Worm (Caenorhabditis elegans): ENCODE results near the gene hpr-9.
A peak's percentile ranks its signal among the peaks of the same experiment; 100 is the strongest.

hpr-9 gene

ce11 chrIII:10637933-10638332 is 16.6 kb downstream of the hpr-9 start:
- TF ChIP-seq flt-1 (GFP tag; IDR thresholded peaks at IDR 0.05), result no peak
- no peak for TF ChIP-seq med-1 (GFP tag; optimal IDR thresholded peaks at IDR 0.05; ENCODE audit: insufficient read depth)

- TF ChIP-seq flt-1 (GFP tag; IDR thresholded peaks at IDR 0.05) (no peak), med-1 (GFP tag; optimal IDR thresholded peaks at IDR 0.05; ENCODE audit: insufficient read depth) (no peak), ref-1 (GFP tag; conservative IDR thresholded peaks at IDR 0.05) (no peak), ztf-29 (GFP tag; IDR thresholded peaks at IDR 0.05) (no peak), cog-1 (tag; optimal IDR thresholded peaks at IDR 0.05) (no peak)
These were observed 17.1 kb downstream of the hpr-9 start, which contains the start of gene Y39A1A.27 for ce11 chrIII:10638339-10639021. Y39A1A.27 (plus strand) TSS chrIII:10638971.

ce11 chrIII:10642781-10643180 is 21.4 kb downstream of the hpr-9 start, which contains the start of the genes dhs-11 and orc-1:
dhs-11 (minus strand) TSS chrIII:10642865.
orc-1 (plus strand) TSS chrIII:10643129.
- TF ChIP-seq cog-1 (tag; optimal IDR thresholded peaks at IDR 0.05) (no peak), klf-2 (GFP tag; conservative IDR thresholded peaks at IDR 0.05) (no peak), med-1 (GFP tag; optimal IDR thresholded peaks at IDR 0.05; ENCODE audit: insufficient read depth) (no peak), flt-1 (GFP tag; IDR thresholded peaks at IDR 0.05) (no peak)

ce11 chrIII:10646094-10646493 is 24.7 kb downstream of the hpr-9 start, which contains the start of gene orc-4:
orc-4 (plus strand) TSS chrIII:10646170.
- TF ChIP-seq flt-1 (GFP tag; IDR thresholded peaks at IDR 0.05), result no peak
- no peak for TF ChIP-seq tab-1 (GFP tag; IDR thresholded peaks at IDR 0.05)
- TF ChIP-seq cog-1 (tag; optimal IDR thresholded peaks at IDR 0.05), result no peak
- TF ChIP-seq ztf-29 (GFP tag; IDR thresholded peaks at IDR 0.05), result no peak
- TF ChIP-seq ref-1 (GFP tag; conservative IDR thresholded peaks at IDR 0.05), result no peak
- no peak for TF ChIP-seq med-1 (GFP tag; optimal IDR thresholded peaks at IDR 0.05; ENCODE audit: insufficient read depth)
- no peak for TF ChIP-seq T22C8.4 (GFP tag; IDR thresholded peaks at IDR 0.05)
- TF ChIP-seq klf-2 (GFP tag; conservative IDR thresholded peaks at IDR 0.05), result no peak
- no peak for TF ChIP-seq ztf-23 (GFP tag; IDR thresholded peaks at IDR 0.05)

ce11 chrIII:10649219-10649618 is 27.9 kb downstream of the hpr-9 start, which contains the start of gene emg-1:
emg-1 (plus strand) TSS chrIII:10649519.
- TF ChIP-seq ztf-23 (GFP tag; IDR thresholded peaks at IDR 0.05), result no peak
- TF ChIP-seq cog-1 (tag; optimal IDR thresholded peaks at IDR 0.05), result no peak
- TF ChIP-seq klf-2 (GFP tag; conservative IDR thresholded peaks at IDR 0.05), result no peak
- no peak for TF ChIP-seq ref-1 (GFP tag; conservative IDR thresholded peaks at IDR 0.05)
- TF ChIP-seq ztf-29 (GFP tag; IDR thresholded peaks at IDR 0.05), result no peak
- no peak for TF ChIP-seq tab-1 (GFP tag; IDR thresholded peaks at IDR 0.05)
- TF ChIP-seq flt-1 (GFP tag; IDR thresholded peaks at IDR 0.05), result no peak
- TF ChIP-seq T22C8.4 (GFP tag; IDR thresholded peaks at IDR 0.05), result no peak
- TF ChIP-seq med-1 (GFP tag; optimal IDR thresholded peaks at IDR 0.05; ENCODE audit: insufficient read depth), result no peak

- TF ChIP-seq flt-1 (GFP tag; IDR thresholded peaks at IDR 0.05) (peak; percentile 57; the same call in 1 of the 2 replicates), ref-1 (GFP tag; conservative IDR thresholded peaks at IDR 0.05) (no peak), ztf-23 (GFP tag; IDR thresholded peaks at IDR 0.05) (no peak; the same call in 1 of the 2 replicates), T22C8.4 (GFP tag; IDR thresholded peaks at IDR 0.05) (peak; percentile 69; the same call in 1 of the 2 replicates), cog-1 (tag; optimal IDR thresholded peaks at IDR 0.05) (peak; percentile 53)
These were observed 30.3 kb downstream of the hpr-9 start for ce11 chrIII:10651634-10652033.

ce11 chrIII:10652833-10653232 is 31.5 kb downstream of the hpr-9 start:
- TF ChIP-seq T22C8.4 (GFP tag; IDR thresholded peaks at IDR 0.05) (no peak), med-1 (GFP tag; optimal IDR thresholded peaks at IDR 0.05; ENCODE audit: insufficient read depth) (no peak), ztf-29 (GFP tag; IDR thresholded peaks at IDR 0.05) (no peak), ztf-23 (GFP tag; IDR thresholded peaks at IDR 0.05) (no peak), flt-1 (GFP tag; IDR thresholded peaks at IDR 0.05) (no peak), ref-1 (GFP tag; conservative IDR thresholded peaks at IDR 0.05) (no peak), tab-1 (GFP tag; IDR thresholded peaks at IDR 0.05) (no peak), cog-1 (tag; optimal IDR thresholded peaks at IDR 0.05) (no peak), klf-2 (GFP tag; conservative IDR thresholded peaks at IDR 0.05) (no peak)

- TF ChIP-seq ztf-29 (GFP tag; IDR thresholded peaks at IDR 0.05), result no peak
- TF ChIP-seq tab-1 (GFP tag; IDR thresholded peaks at IDR 0.05), result no peak
- TF ChIP-seq T22C8.4 (GFP tag; IDR thresholded peaks at IDR 0.05), result no peak
- no peak for TF ChIP-seq ref-1 (GFP tag; conservative IDR thresholded peaks at IDR 0.05)
- no peak for TF ChIP-seq ztf-23 (GFP tag; IDR thresholded peaks at IDR 0.05)
- TF ChIP-seq cog-1 (tag; optimal IDR thresholded peaks at IDR 0.05), result no peak
- no peak for TF ChIP-seq flt-1 (GFP tag; IDR thresholded peaks at IDR 0.05)
- no peak for TF ChIP-seq klf-2 (GFP tag; conservative IDR thresholded peaks at IDR 0.05)
- no peak for TF ChIP-seq med-1 (GFP tag; optimal IDR thresholded peaks at IDR 0.05; ENCODE audit: insufficient read depth)
These were observed 32.1 kb downstream of the hpr-9 start for ce11 chrIII:10653479-10653878.

- TF ChIP-seq cog-1 (tag; optimal IDR thresholded peaks at IDR 0.05) (no peak), ztf-23 (GFP tag; IDR thresholded peaks at IDR 0.05) (no peak)
These were observed 33.4 kb downstream of the hpr-9 start, which contains the start of gene cnt-2 for ce11 chrIII:10654718-10655117. cnt-2 (plus strand) TSS chrIII:10655018.

ce11 chrIII:10656069-10656468 is 34.7 kb downstream of the hpr-9 start:
- TF ChIP-seq klf-2 (GFP tag; conservative IDR thresholded peaks at IDR 0.05) (no peak), ref-1 (GFP tag; conservative IDR thresholded peaks at IDR 0.05) (no peak), tab-1 (GFP tag; IDR thresholded peaks at IDR 0.05) (no peak), ztf-23 (GFP tag; IDR thresholded peaks at IDR 0.05) (no peak), T22C8.4 (GFP tag; IDR thresholded peaks at IDR 0.05) (no peak), ztf-29 (GFP tag; IDR thresholded peaks at IDR 0.05) (no peak), med-1 (GFP tag; optimal IDR thresholded peaks at IDR 0.05; ENCODE audit: insufficient read depth) (no peak), cog-1 (tag; optimal IDR thresholded peaks at IDR 0.05) (no peak), flt-1 (GFP tag; IDR thresholded peaks at IDR 0.05) (no peak)

Data from whole organism, midembryonic.